Worm (Caenorhabditis elegans) whole organism, L1 larva: ENCODE results near the gene Y116A8C.37.

ENCODE experiments used
- dsc-1 ChIP-seq: sonication (generic microtip); optimal IDR thresholded peaks from 2 replicates; lab custom pipeline; 2016; ENCODE audit warnings: mild to moderate bottlenecking, missing genetic modification characterization, missing compliant biosample characterization
- rnt-1 ChIP-seq: sonication (generic microtip); optimal IDR thresholded peaks from 2 replicates; lab custom pipeline; 2016; ENCODE audit warnings: mild to moderate bottlenecking, missing genetic modification characterization, moderate library complexity, missing compliant biosample characterization
- unc-130 ChIP-seq: fragments of 150-350 bp; optimal IDR thresholded peaks from 2 replicates; lab custom pipeline; 2017; ENCODE audit warnings: missing biosample characterization, missing genetic modification characterization, inconsistent platforms

DNA sequence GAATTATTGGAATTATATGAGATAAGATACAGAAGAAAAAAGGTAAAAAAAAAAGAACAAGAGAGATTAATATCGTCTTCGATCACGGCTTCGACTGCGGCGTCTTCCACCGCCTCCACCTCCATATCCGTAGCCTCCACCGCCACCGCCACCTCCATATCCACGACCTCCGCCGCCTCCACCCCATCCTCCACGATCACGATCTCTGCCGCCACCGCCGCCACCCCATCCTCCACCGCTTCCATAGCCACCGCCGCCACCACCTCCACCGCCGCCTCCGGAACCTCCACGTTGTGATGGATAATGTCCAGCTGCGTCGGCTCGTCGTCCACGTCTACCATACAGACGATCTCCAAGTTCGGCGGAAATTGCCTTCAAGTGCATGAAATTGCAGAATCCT is 14.1 kb downstream of the Y116A8C.37 start:
- no peak for TF ChIP-seq dsc-1
- TF ChIP-seq rnt-1 (tag; lab: Kevin White, UChicago): no peak
- TF ChIP-seq unc-130 (tag; lab: Kevin White, UChicago): no peak
